Worm (Caenorhabditis elegans): ENCODE results near the gene F21C10.11.

DNA sequence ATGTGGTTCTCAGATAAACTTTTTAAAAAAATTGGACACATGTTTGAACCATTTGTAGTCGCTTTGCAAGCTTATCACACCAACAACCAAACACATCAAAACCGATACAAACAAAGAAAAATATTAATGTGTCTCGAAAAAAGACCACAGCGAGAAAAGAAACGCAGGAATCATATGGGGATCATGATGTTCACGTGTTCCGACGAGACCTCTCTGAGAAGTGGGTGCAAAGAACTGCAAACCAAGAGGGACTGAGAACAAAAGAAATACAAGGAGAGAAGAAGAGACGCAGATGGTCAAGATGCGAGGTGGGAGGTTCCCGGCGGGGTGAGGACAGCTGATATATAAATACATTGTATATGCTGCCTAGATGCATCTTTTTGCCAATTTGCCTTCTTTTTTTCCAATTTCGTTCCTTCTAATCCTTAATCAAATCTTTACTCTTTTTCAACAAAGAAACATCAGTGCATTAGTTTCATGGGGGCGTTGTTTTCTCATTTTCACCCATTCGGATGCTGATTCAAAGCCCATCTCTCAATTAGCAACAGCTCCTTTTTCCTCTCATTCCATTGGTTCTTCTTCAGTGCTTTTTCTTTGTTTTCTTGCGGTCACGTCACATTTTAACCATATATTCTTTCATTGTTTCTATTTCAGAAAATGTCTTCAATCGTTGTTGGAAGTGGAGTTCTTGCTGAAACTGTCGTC is 27.5 kb upstream of the F21C10.11 start, which contains the start of gene F21C10.10:
- TF ChIP-seq nfyb-1 (GFP tag; IDR thresholded peaks at IDR 0.05) (peak; percentile 75), nfya-1 (tag; optimal IDR thresholded peaks at IDR 0.05; ENCODE audit: borderline replicate concordance, insufficient read depth) (no peak)

Measured in whole organism, young adult.